Worm (Caenorhabditis elegans): ENCODE measurements around the gene C37E2.3.

The C37E2.3 gene

DNA sequence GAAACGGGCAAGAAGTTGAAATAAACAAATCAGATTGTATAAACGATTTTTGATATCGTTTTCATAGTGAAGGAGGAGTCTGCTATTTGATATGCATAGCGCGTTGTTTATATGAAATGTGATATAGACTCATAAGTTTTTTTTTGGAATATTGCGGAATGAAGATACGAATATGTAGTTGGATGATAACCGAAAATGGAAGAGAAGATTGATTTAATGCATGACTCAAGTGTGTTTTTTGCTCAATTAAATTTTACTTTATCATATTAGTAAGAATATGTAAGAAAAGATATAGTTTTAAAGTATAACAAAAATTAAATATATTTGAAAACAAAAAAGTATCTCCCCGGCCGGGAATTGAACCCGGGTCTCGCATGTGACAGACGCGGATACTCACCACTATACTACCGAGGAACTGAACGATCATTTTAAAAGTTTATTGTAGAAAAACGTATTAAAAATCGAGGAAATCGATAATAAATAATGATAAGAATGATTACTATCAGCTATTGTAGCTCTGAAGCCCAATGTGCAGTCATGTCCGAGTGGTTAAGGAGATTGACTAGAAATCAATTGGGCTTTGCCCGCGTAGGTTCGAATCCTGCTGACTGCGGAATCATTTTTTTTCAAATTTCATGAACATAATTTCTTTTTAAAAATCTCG is 18.4 kb upstream of the C37E2.3 start, which contains the start of gene lgc-25:
Gene lgc-25, minus strand, starts transcription at position 51 of the 664 bp plus-strand sequence.
- TF ChIP-seq snpc-1.2 (GFP tag; IDR thresholded peaks at IDR 0.05) (peak; percentile 77), Y105C5A.15 (GFP tag; IDR thresholded peaks at IDR 0.05) (0 out of 2 replicates have a peak, but pooled peaks have one; percentile 21), T20F7.1 (GFP tag; optimal IDR thresholded peaks at IDR 0.05) (peak; percentile 53), dmd-8 (GFP tag; IDR thresholded peaks at IDR 0.05) (0 out of 2 replicates have a peak, but pooled peaks have one; percentile 47), madf-5 (GFP tag; IDR thresholded peaks at IDR 0.05) (0 out of 4 replicates have a peak, but pooled peaks have one; percentile 37 to 40), hmg-1.1 (GFP tag; IDR thresholded peaks at IDR 0.05) (peak; percentile 28; the same call in 1 of the 2 replicates), jun-1 (tag; optimal IDR thresholded peaks at IDR 0.05) (no peak), mdl-1 (tag; optimal IDR thresholded peaks at IDR 0.05) (peak in 1 of 2 experiments; percentile 19), php-3 (GFP tag; IDR thresholded peaks at IDR 0.05) (peak; percentile 55; the same call in 1 of the 2 replicates), snpc-4 (tag; optimal IDR thresholded peaks at IDR 0.05) (no peak), F49E8.2 (tag; optimal IDR thresholded peaks at IDR 0.05; ENCODE audit: borderline replicate concordance) (no peak), ztf-7 (tag; optimal IDR thresholded peaks at IDR 0.05) (no peak), unc-62 (GFP tag; optimal IDR thresholded peaks at IDR 0.05 in 1 of 2) (no peak), unc-62 (tag; optimal IDR thresholded peaks at IDR 0.05) (no peak), ceh-28 (tag; optimal IDR thresholded peaks at IDR 0.05) (no peak), ZK337.2 (GFP tag; IDR thresholded peaks at IDR 0.05) (0 out of 2 replicates have a peak, but pooled peaks have one; percentile 39), nhr-41 (GFP tag; IDR thresholded peaks at IDR 0.05) (peak; percentile 83), nhr-237 (tag; optimal IDR thresholded peaks at IDR 0.05) (no peak), dmd-6 (GFP tag; IDR thresholded peaks at IDR 0.05) (peak; percentile 67), zip-2 (tag; optimal IDR thresholded peaks at IDR 0.05) (no peak), pqm-1 (tag; optimal IDR thresholded peaks at IDR 0.05) (no peak), spr-3 (GFP tag; optimal IDR thresholded peaks at IDR 0.05) (no peak), nhr-111 (GFP tag; optimal IDR thresholded peaks at IDR 0.05) (no peak), gei-8 (GFP tag; optimal IDR thresholded peaks at IDR 0.05) (no peak), ceh-62 (tag; optimal IDR thresholded peaks at IDR 0.05) (no peak), ama-1 (optimal IDR thresholded peaks at IDR 0.05) (no peak), ceh-44 (GFP tag; IDR thresholded peaks at IDR 0.05) (no peak), lin-39 (tag; optimal IDR thresholded peaks at IDR 0.05) (no peak), mep-1 (tag; optimal IDR thresholded peaks at IDR 0.05) (no peak), ZK546.5 (tag; optimal IDR thresholded peaks at IDR 0.05) (no peak), daf-19 (GFP tag; conservative IDR thresholded peaks at IDR 0.05) (no peak), R02D3.7 (tag; optimal IDR thresholded peaks at IDR 0.05) (no peak), nhr-42 (GFP tag; IDR thresholded peaks at IDR 0.05) (no peak), Y5F2A.4 (GFP tag; optimal IDR thresholded peaks at IDR 0.05) (no peak), ceh-82 (tag; optimal IDR thresholded peaks at IDR 0.05) (no peak), nhr-10 (tag; optimal IDR thresholded peaks at IDR 0.05) (no peak), fkh-10 (GFP tag; optimal IDR thresholded peaks at IDR 0.05) (no peak), F44E2.7 (GFP tag; IDR thresholded peaks at IDR 0.05) (no peak), ceh-32 (tag; optimal IDR thresholded peaks at IDR 0.05; ENCODE audit: poor library complexity) (no peak), skn-1 (tag; optimal IDR thresholded peaks at IDR 0.05) (no peak), nhr-76 (tag; optimal IDR thresholded peaks at IDR 0.05) (no peak), tag-97 (GFP tag; IDR thresholded peaks at IDR 0.05) (no peak), saeg-2 (GFP tag; IDR thresholded peaks at IDR 0.05) (no peak), unc-39 (tag; optimal IDR thresholded peaks at IDR 0.05) (no peak), mdt-29 (GFP tag; IDR thresholded peaks at IDR 0.05) (peak; percentile 31; the same call in 1 of the 2 replicates), rbr-2 (tag; optimal IDR thresholded peaks at IDR 0.05) (no peak), dve-1 (tag; optimal IDR thresholded peaks at IDR 0.05; ENCODE audit: insufficient read depth) (peak; percentile 63), aly-2 (tag; optimal IDR thresholded peaks at IDR 0.05) (no peak), zfp-3 (GFP tag; conservative IDR thresholded peaks at IDR 0.05) (peak; percentile 65; the same call in 1 of the 2 replicates), lin-1 (GFP tag; IDR thresholded peaks at IDR 0.05) (0 out of 2 replicates have a peak, but pooled peaks have one; percentile 18), lin-15B (tag; optimal IDR thresholded peaks at IDR 0.05) (no peak), mxl-3 (GFP tag; optimal IDR thresholded peaks at IDR 0.05) (no peak)

Measured in whole organism, L4 larva.